Worm (Caenorhabditis elegans): ENCODE data around the gene clec-163.

The clec-163 gene

ce11 chrIII:10816800-10817418 lies 22.8 kb downstream of the clec-163 start, which contains the start of gene sca-1 (continued):
- TF ChIP-seq lin-35 (GFP tag; optimal IDR thresholded peaks at IDR 0.05), result peak in 1 of 2 experiments; percentile 7
- no peak for TF ChIP-seq ama-1 (optimal IDR thresholded peaks at IDR 0.05)
- TF ChIP-seq mab-9 (GFP tag; IDR thresholded peaks at IDR 0.05), result no peak
- TF ChIP-seq Y116A8C.19 (tag; optimal IDR thresholded peaks at IDR 0.05; ENCODE audit: borderline replicate concordance), result no peak
- TF ChIP-seq nhr-85 (tag), result no peak
- peak; percentile 44 for TF ChIP-seq nhr-19 (GFP tag; conservative IDR thresholded peaks at IDR 0.05)
- TF ChIP-seq nhr-28 (tag; optimal IDR thresholded peaks at IDR 0.05), result no peak
- no peak for TF ChIP-seq efl-1 (optimal IDR thresholded peaks at IDR 0.05)
- peak in 1 of 2 experiments; percentile 90 for TF ChIP-seq efl-1 (GFP tag; optimal IDR thresholded peaks at IDR 0.05 in 1 of 2)
- peak; percentile 23 for TF ChIP-seq nhr-47 (tag; optimal IDR thresholded peaks at IDR 0.05)

- TF ChIP-seq aha-1 (tag; optimal IDR thresholded peaks at IDR 0.05), result no peak
- no peak for TF ChIP-seq efl-3 (GFP tag; optimal IDR thresholded peaks at IDR 0.05)
- TF ChIP-seq elt-2 (tag; optimal IDR thresholded peaks at IDR 0.05), result peak; percentile 35
- TF ChIP-seq nhr-77 (tag; optimal IDR thresholded peaks at IDR 0.05), result peak; percentile 26
- peak; percentile 47 for TF ChIP-seq unc-86 (tag; optimal IDR thresholded peaks at IDR 0.05)
- TF ChIP-seq blmp-1 (tag; optimal IDR thresholded peaks at IDR 0.05), result peak; percentile 93
- TF ChIP-seq fos-1 (tag; optimal IDR thresholded peaks at IDR 0.05), result peak; percentile 46
- no peak for TF ChIP-seq lin-13 (GFP tag; optimal IDR thresholded peaks at IDR 0.05)
- peak; percentile 38 for TF ChIP-seq jun-1 (tag; optimal IDR thresholded peaks at IDR 0.05)
- TF ChIP-seq skn-1 (tag; optimal IDR thresholded peaks at IDR 0.05), result peak; percentile 26
- TF ChIP-seq tbx-2 (tag; optimal IDR thresholded peaks at IDR 0.05), result peak; percentile 44
- peak; percentile 27 for TF ChIP-seq ceh-8 (GFP tag; optimal IDR thresholded peaks at IDR 0.05)
- no peak for TF ChIP-seq ets-5 (GFP tag; IDR thresholded peaks at IDR 0.05)
- TF ChIP-seq Y116A8C.19 (tag; optimal IDR thresholded peaks at IDR 0.05; ENCODE audit: borderline replicate concordance), result no peak
- no peak for TF ChIP-seq ceh-90 (tag; optimal IDR thresholded peaks at IDR 0.05)
- TF ChIP-seq egl-13 (tag; optimal IDR thresholded peaks at IDR 0.05), result peak; percentile 23
- TF ChIP-seq C16A3.4 (tag; optimal IDR thresholded peaks at IDR 0.05), result peak; percentile 75
- TF ChIP-seq nhr-20 (tag; optimal IDR thresholded peaks at IDR 0.05), result peak; percentile 62
- no peak for TF ChIP-seq ceh-88 (GFP tag; IDR thresholded peaks at IDR 0.05)
- peak; percentile 91 for TF ChIP-seq F16B12.6 (tag; optimal IDR thresholded peaks at IDR 0.05)
- peak; percentile 7 for TF ChIP-seq aly-2 (tag; optimal IDR thresholded peaks at IDR 0.05)
- no peak for TF ChIP-seq nhr-12 (tag; optimal IDR thresholded peaks at IDR 0.05)
- peak; percentile 10 for TF ChIP-seq hpl-2 (GFP tag; optimal IDR thresholded peaks at IDR 0.05)
- peak; percentile 53 to 67 (median 57) for TF ChIP-seq dpl-1 (GFP tag; optimal IDR thresholded peaks at IDR 0.05)
- TF ChIP-seq hlh-17 (GFP tag; optimal IDR thresholded peaks at IDR 0.05; ENCODE audit: borderline replicate concordance), result no peak
- TF ChIP-seq snu-23 (GFP tag; optimal IDR thresholded peaks at IDR 0.05), result peak; percentile 61
- peak; percentile 35 for TF ChIP-seq rnt-1 (tag; optimal IDR thresholded peaks at IDR 0.05)
- TF ChIP-seq unc-130 (tag; optimal IDR thresholded peaks at IDR 0.05), result peak; percentile 45
- no peak for TF ChIP-seq unc-30 (tag; optimal IDR thresholded peaks at IDR 0.05)
- peak; percentile 25; the same call in 1 of the 2 replicates for TF ChIP-seq nhr-19 (GFP tag; conservative IDR thresholded peaks at IDR 0.05)
- peak; percentile 99 for TF ChIP-seq xbp-1 (tag; optimal IDR thresholded peaks at IDR 0.05)
- peak in 1 of 2 experiments; percentile 48 for TF ChIP-seq mdl-1 (tag; optimal IDR thresholded peaks at IDR 0.05)
- TF ChIP-seq nhr-90 (tag; optimal IDR thresholded peaks at IDR 0.05; ENCODE audit: poor library complexity), result peak; percentile 8
- TF ChIP-seq sup-37 (GFP tag; optimal IDR thresholded peaks at IDR 0.05), result peak; percentile 3
- TF ChIP-seq pag-3 (tag; optimal IDR thresholded peaks at IDR 0.05; ENCODE audit: borderline replicate concordance, insufficient read depth), result no peak
- peak; percentile 32 for TF ChIP-seq pax-3 (tag; optimal IDR thresholded peaks at IDR 0.05)
- TF ChIP-seq lin-39 (tag; optimal IDR thresholded peaks at IDR 0.05), result no peak
- peak; percentile 62 for TF ChIP-seq nhr-85 (tag)
- TF ChIP-seq mep-1 (tag; optimal IDR thresholded peaks at IDR 0.05), result peak; percentile 72
- peak; percentile 67 for TF ChIP-seq nhr-47 (tag; optimal IDR thresholded peaks at IDR 0.05)
- TF ChIP-seq swsn-7 (tag; optimal IDR thresholded peaks at IDR 0.05), result peak; percentile 68
- peak; percentile 56 to 63 for TF ChIP-seq efl-1 (optimal IDR thresholded peaks at IDR 0.05)
- TF ChIP-seq efl-1 (GFP tag; optimal IDR thresholded peaks at IDR 0.05 in 1 of 2), result peak; percentile 38 to 87
- TF ChIP-seq ama-1 (optimal IDR thresholded peaks at IDR 0.05), result peak; percentile 48
- peak in 1 of 2 experiments; percentile 8 for TF ChIP-seq ztf-11 (tag; optimal IDR thresholded peaks at IDR 0.05)
- peak; percentile 77 for TF ChIP-seq nhr-71 (tag; optimal IDR thresholded peaks at IDR 0.05)
These were observed 24.2 kb downstream of the clec-163 start for ce11 chrIII:10818364-10818763.
